Fruit fly (Drosophila melanogaster): ENCODE measurements around the gene CG15534.

DNA sequence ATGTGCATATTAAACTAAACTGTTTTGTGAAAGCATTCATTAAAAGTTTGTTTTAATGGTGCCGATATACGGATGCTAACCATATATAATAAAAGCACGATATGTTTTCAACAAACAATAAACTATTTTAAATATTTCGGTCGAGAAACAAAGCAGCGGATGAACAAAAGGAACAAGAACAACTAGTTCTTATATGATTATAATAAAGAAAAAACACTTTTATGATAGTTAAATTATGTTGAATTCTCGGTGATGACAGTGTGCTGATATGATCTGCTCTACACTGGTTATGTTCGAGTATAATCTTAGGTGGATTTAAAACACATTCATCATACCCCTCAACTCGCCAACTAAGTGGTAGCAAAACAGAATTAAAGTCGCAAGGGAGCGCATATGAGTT lies 44.0 kb downstream of the CG15534 start:
- no peak for TF ChIP-seq insv (optimal IDR thresholded peaks at IDR 0.05)
- TF ChIP-seq Sin3A (optimal IDR thresholded peaks at IDR 0.05): no peak
- no peak for TF ChIP-seq Myc (optimal IDR thresholded peaks at IDR 0.05)
- no peak for TF ChIP-seq psq (optimal IDR thresholded peaks at IDR 0.05)

All from Kc167 (cell line).